Worm (Caenorhabditis elegans): ENCODE results near the gene ZK218.11.

DNA sequence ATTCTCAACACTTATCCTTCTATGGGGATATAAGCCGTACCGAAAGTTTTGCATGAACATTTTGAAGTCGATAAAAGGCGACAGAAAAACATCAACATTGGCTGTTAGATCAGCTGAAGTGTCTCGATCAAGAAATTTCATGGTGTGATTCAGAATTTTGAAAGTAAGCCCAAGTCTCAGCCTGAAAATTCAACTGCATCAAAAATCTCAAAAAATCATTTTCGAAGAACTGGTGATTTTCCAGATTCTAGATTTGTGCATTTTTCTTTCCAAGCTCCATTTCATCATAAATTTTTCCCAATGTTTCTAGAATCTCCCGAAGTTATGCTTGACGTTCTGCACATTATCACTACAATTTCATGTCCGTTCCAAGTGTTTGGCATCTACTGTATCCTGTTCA, 43.5 kb downstream of the ZK218.11 start, which contains the start of gene srh-255:
- no peak for TF ChIP-seq nhr-71 (tag; optimal IDR thresholded peaks at IDR 0.05)
- TF ChIP-seq zag-1 (tag; optimal IDR thresholded peaks at IDR 0.05) = no peak
- no peak for TF ChIP-seq lsy-2 (tag; optimal IDR thresholded peaks at IDR 0.05)
- no peak for TF ChIP-seq irx-1 (tag; optimal IDR thresholded peaks at IDR 0.05)
- no peak for TF ChIP-seq nhr-76 (tag; optimal IDR thresholded peaks at IDR 0.05)
- TF ChIP-seq vab-15 (tag; optimal IDR thresholded peaks at IDR 0.05) = no peak
- no peak for TF ChIP-seq unc-86 (tag; optimal IDR thresholded peaks at IDR 0.05)
- no peak for TF ChIP-seq lin-35 (GFP tag; optimal IDR thresholded peaks at IDR 0.05)
- no peak for TF ChIP-seq nhr-28 (tag; optimal IDR thresholded peaks at IDR 0.05)
- TF ChIP-seq ztf-4 (tag; optimal IDR thresholded peaks at IDR 0.05) = no peak
- no peak for TF ChIP-seq unc-62 (GFP tag; optimal IDR thresholded peaks at IDR 0.05)
- TF ChIP-seq lin-13 (GFP tag; optimal IDR thresholded peaks at IDR 0.05) = no peak
- no peak for TF ChIP-seq jun-1 (tag; optimal IDR thresholded peaks at IDR 0.05)
